Fruit fly (Drosophila melanogaster): ENCODE measurements around the gene CG43390.

- TF ChIP-seq psq (GFP tag; optimal IDR thresholded peaks at IDR 0.05) = no peak
- no peak for TF ChIP-seq Abd-B (GFP tag; optimal IDR thresholded peaks at IDR 0.05)
- no peak for TF ChIP-seq fru (GFP tag; optimal IDR thresholded peaks at IDR 0.05)
- no peak for TF ChIP-seq rgr (GFP tag; optimal IDR thresholded peaks at IDR 0.05)
- TF ChIP-seq brk (GFP tag; optimal IDR thresholded peaks at IDR 0.05) = no peak
- no peak for TF ChIP-seq Rel (GFP tag; optimal IDR thresholded peaks at IDR 0.05)
- TF ChIP-seq Rel (tag; optimal IDR thresholded peaks at IDR 0.05) = no peak
- TF ChIP-seq OdsH (GFP tag; optimal IDR thresholded peaks at IDR 0.05) = no peak
- no peak for TF ChIP-seq Hr78 (GFP tag; optimal IDR thresholded peaks at IDR 0.05)
- no peak for TF ChIP-seq Myc (optimal IDR thresholded peaks at IDR 0.05)
- TF ChIP-seq dl (GFP tag; optimal IDR thresholded peaks at IDR 0.05; ENCODE audit: insufficient read depth in 1 of 2, partially characterized antibody in 2 of 2) = no peak
- no peak for TF ChIP-seq CG32264 (GFP tag; optimal IDR thresholded peaks at IDR 0.05)
These were observed 14.0 kb upstream of the CG43390 start for dm6 chr3L:11593778-11594177.
